Worm (Caenorhabditis elegans): ENCODE results near the gene C39B10.3.
A peak's percentile ranks its signal among the peaks of the same experiment; 100 is the strongest.

The C39B10.3 gene

ce11 chrX:10446982-10447381 lies 3.0 kb downstream of the C39B10.3 start, which contains the start of gene C39B10.5:
C39B10.5 (plus strand) TSS chrX:10447343.
- TF ChIP-seq nhr-20 (tag; optimal IDR thresholded peaks at IDR 0.05) (no peak), unc-98 (GFP tag; IDR thresholded peaks at IDR 0.05) (no peak), egl-13 (tag; optimal IDR thresholded peaks at IDR 0.05) (no peak), lsy-2 (tag; optimal IDR thresholded peaks at IDR 0.05) (peak; percentile 47 to 51), sox-4 (tag; optimal IDR thresholded peaks at IDR 0.05) (peak; percentile 41), fkh-8 (tag; optimal IDR thresholded peaks at IDR 0.05) (peak; percentile 80), nhr-71 (tag; optimal IDR thresholded peaks at IDR 0.05) (peak; percentile 35), nhr-47 (tag; optimal IDR thresholded peaks at IDR 0.05) (peak; percentile 18), sup-37 (GFP tag; optimal IDR thresholded peaks at IDR 0.05) (no peak)

DNA sequence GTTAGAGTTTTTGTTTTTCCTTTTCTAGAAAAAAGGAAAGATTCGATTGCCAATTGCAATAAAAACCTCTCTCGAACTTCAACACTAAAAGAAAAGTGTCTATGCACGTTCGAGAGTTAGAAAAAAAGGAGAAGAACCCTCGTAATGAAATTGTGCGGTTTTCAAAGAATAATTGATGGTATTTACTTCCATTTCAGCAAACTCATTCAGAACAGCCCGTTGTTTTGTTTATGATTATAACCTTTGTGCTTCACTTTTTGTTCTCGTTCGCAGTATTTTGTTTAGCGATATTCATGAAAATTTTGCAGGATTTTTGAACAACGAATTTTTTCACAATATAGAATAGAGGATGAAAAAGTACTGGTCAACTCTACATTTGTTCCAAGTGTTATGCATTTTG lies 10.0 kb downstream of the C39B10.3 start, which contains the start of gene lgc-41:
lgc-41 (plus strand) TSS at position 301 of the 400 bp plus-strand sequence.
- TF ChIP-seq ceh-63 (GFP tag; optimal IDR thresholded peaks at IDR 0.05) (no peak), aha-1 (tag; optimal IDR thresholded peaks at IDR 0.05) (no peak), lir-3 (tag; optimal IDR thresholded peaks at IDR 0.05; ENCODE audit: poor library complexity) (no peak), efl-3 (GFP tag; optimal IDR thresholded peaks at IDR 0.05) (no peak), blmp-1 (tag; optimal IDR thresholded peaks at IDR 0.05) (no peak), ceh-8 (GFP tag; optimal IDR thresholded peaks at IDR 0.05) (no peak), nhr-76 (tag; optimal IDR thresholded peaks at IDR 0.05) (no peak), lsy-2 (tag; optimal IDR thresholded peaks at IDR 0.05) (no peak), ztf-11 (tag; optimal IDR thresholded peaks at IDR 0.05) (no peak), dpl-1 (GFP tag; optimal IDR thresholded peaks at IDR 0.05) (no peak)

DNA sequence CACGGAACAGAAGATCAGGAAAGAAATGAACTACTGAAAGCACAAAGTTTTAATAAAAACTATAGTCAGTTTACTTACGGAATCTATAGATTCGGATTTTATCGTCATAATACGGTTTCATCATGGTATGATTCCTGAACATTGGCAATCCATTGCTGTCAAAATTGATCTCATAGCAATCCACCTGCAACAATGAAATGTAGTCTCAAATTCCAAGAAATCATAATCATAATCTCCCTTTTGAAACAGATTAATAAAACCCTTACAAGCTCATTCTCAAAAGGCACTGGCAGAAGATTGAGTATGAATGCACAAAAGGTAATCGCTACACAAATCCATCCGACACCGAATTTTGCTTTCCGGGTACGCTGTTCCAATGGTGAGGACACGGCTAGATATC lies 18.5 kb downstream of the C39B10.3 start:
- TF ChIP-seq Y116A8C.19 (tag; optimal IDR thresholded peaks at IDR 0.05; ENCODE audit: borderline replicate concordance): no peak
- peak; percentile 45 for TF ChIP-seq fkh-8 (tag; optimal IDR thresholded peaks at IDR 0.05)
- peak; percentile 7 for TF ChIP-seq fkh-4 (tag; optimal IDR thresholded peaks at IDR 0.05; ENCODE audit: borderline replicate concordance)
- no peak for TF ChIP-seq ets-5 (GFP tag; IDR thresholded peaks at IDR 0.05)
- TF ChIP-seq elt-2 (tag; optimal IDR thresholded peaks at IDR 0.05): no peak
- TF ChIP-seq dsc-1 (tag; optimal IDR thresholded peaks at IDR 0.05): peak; percentile 93
- TF ChIP-seq sox-4 (tag; optimal IDR thresholded peaks at IDR 0.05): peak; percentile 32

DNA sequence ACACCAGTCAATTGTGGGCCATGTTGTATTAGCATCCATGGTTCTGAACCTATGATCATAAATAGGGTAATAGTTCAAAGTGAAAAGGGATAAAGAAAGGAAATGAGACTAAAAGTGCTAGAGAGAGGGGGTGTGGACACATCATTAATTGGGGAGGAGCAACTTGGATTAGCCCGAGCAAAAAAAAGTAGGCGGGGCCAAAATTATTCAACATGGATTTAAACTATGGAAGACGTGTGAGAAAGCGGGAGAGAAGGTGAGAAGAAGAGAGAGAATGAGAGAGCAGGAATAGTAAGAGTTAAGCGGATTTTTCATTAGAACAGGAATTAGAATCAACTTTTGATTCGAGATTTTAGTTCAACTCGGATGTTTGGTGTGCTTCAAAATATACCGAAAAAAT lies 19.6 kb downstream of the C39B10.3 start, which contains the start of gene C39B10.1:
C39B10.1 (minus strand) TSS at position 101 of the 400 bp plus-strand sequence.
- no peak for TF ChIP-seq efl-1 (optimal IDR thresholded peaks at IDR 0.05)
- peak in 1 of 2 experiments; percentile 41 for TF ChIP-seq efl-1 (GFP tag; optimal IDR thresholded peaks at IDR 0.05 in 1 of 2)
- TF ChIP-seq C34B4.2 (tag; optimal IDR thresholded peaks at IDR 0.05): no peak
- TF ChIP-seq unc-86 (tag; optimal IDR thresholded peaks at IDR 0.05): no peak
- no peak for TF ChIP-seq aha-1 (tag; optimal IDR thresholded peaks at IDR 0.05)
- TF ChIP-seq nhr-85 (tag): no peak
- TF ChIP-seq lin-14 (GFP tag; optimal IDR thresholded peaks at IDR 0.05): no peak
- peak; percentile 58 for TF ChIP-seq dsc-1 (tag; optimal IDR thresholded peaks at IDR 0.05)

DNA sequence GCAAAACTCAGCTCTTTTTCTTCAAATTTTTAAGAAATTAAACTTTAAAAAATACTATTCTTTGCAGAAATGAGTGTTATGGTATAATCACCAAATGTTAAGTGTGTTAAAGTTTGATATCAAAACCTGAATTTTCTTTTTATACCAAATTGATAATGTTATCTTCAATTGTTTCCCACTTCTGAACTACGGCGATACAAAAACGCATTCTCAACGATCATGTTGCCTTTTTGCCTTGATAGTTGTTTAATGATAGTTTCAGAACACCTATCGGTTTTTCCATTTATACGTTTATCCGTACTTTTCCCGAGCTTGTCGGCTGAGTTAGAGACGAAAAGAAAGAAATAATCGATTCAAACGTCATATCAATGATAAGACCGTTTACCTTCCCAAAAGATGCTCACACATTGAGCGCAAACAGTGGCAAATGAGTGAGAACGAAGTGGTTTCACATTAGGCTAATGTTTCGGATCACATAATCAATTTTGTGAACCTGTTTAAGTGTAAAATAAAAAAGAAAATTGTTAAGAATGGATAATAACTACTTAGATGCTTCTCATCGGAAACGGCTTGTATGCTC lies 31.2 kb downstream of the C39B10.3 start, which contains the start of gene elt-4:
elt-4 (plus strand) TSS at position 530 of the 580 bp plus-strand sequence.
- TF ChIP-seq F16B12.6 (tag; optimal IDR thresholded peaks at IDR 0.05) (no peak), sptf-1 (tag; optimal IDR thresholded peaks at IDR 0.05) (no peak), lsy-2 (tag; optimal IDR thresholded peaks at IDR 0.05) (no peak), nhr-28 (tag; optimal IDR thresholded peaks at IDR 0.05) (no peak), ceh-8 (GFP tag; optimal IDR thresholded peaks at IDR 0.05) (no peak)

Measured in whole organism, L1 larva.